Worm (Caenorhabditis elegans) whole organism, L1 larva: ENCODE data around the gene tsr-1.

ENCODE experiments used
- C04F5.9 ChIP-seq: sonication (generic microtip); optimal IDR thresholded peaks from 2 replicates; lab custom pipeline; 2016; ENCODE audit warnings: missing genetic modification characterization, missing compliant biosample characterization
- C16A3.4 ChIP-seq: fragments of 150-350 bp; optimal IDR thresholded peaks from 2 replicates; lab custom pipeline; 2014; ENCODE audit warnings: missing biosample characterization, missing genetic modification characterization
- C34B4.2 ChIP-seq: sonication (generic microtip); optimal IDR thresholded peaks from 2 replicates; lab custom pipeline; 2017; ENCODE audit warnings: mild to moderate bottlenecking, missing genetic modification characterization, missing compliant biosample characterization
- Y116A8C.19 ChIP-seq: sonication (generic microtip); optimal IDR thresholded peaks from 2 replicates; lab custom pipeline; 2016; ENCODE audit warnings: missing compliant biosample characterization, missing genetic modification characterization, borderline replicate concordance
- aha-1 ChIP-seq: fragments of 150-350 bp; optimal IDR thresholded peaks from 2 replicates; lab custom pipeline; 2014; ENCODE audit warnings: missing biosample characterization, missing genetic modification characterization
- blmp-1 ChIP-seq: fragments of 150-350 bp; optimal IDR thresholded peaks from 2 replicates; lab custom pipeline; 2014; ENCODE audit warnings: missing biosample characterization, missing genetic modification characterization
- ceh-8 ChIP-seq: fragments of 200-800 bp; sonication (Bioruptor generic); optimal IDR thresholded peaks from 2 replicates; lab custom pipeline; 2018; ENCODE audit warnings: mild to moderate bottlenecking, missing genetic modification characterization, moderate library complexity, missing compliant biosample characterization
- ceh-88 ChIP-seq: fragments of 200-800 bp; sonication (Bioruptor generic); IDR thresholded peaks from 2 replicates; pipeline ENCODE4 v1.3.6; 2022; ENCODE audit warnings: missing genetic modification characterization, missing compliant biosample characterization
- ceh-90 ChIP-seq: sonication (generic microtip); optimal IDR thresholded peaks from 2 replicates; lab custom pipeline; 2016; ENCODE audit warnings: missing genetic modification characterization, missing compliant biosample characterization
- ces-1 ChIP-seq: fragments of 150-350 bp; optimal IDR thresholded peaks from 2 replicates; lab custom pipeline; 2014; ENCODE audit warnings: missing biosample characterization, missing genetic modification reagents, missing genetic modification characterization
- dpl-1 ChIP-seq, 3 experiments: fragments of 150-350 bp in 2 of 3; sonication (generic microtip) in 1 of 3; optimal IDR thresholded peaks; 2 replicates each; lab custom pipeline; 2014 to 2017; ENCODE audit warnings: missing biosample characterization in 3 of 3, missing genetic modification characterization in 3 of 3, missing genetic modification reagents in 3 of 3
- efl-1 ChIP-seq, 4 experiments: fragments of 150-350 bp; optimal IDR thresholded peaks in 3 of 4; peaks in 1 of 4; 1 replicate in 1 of 4; 2 replicates in 3 of 4; lab custom pipeline; 2014; ENCODE audit warnings: missing biosample characterization in 2 of 4, missing genetic modification characterization in 2 of 4, missing genetic modification reagents in 2 of 4
- egl-13 ChIP-seq: sonication (generic microtip); optimal IDR thresholded peaks from 2 replicates; lab custom pipeline; 2016; ENCODE audit warnings: missing genotype, missing genetic modification reagents, missing genetic modification characterization, missing compliant biosample characterization
- elt-2 ChIP-seq: sonication (generic microtip); optimal IDR thresholded peaks from 2 replicates; lab custom pipeline; 2016; ENCODE audit warnings: missing genetic modification characterization, mild to moderate bottlenecking, inconsistent platforms, missing compliant biosample characterization, missing genetic modification reagents
- ets-5 ChIP-seq: fragments of 200-800 bp; sonication (Bioruptor generic); IDR thresholded peaks from 2 replicates; pipeline ENCODE4 v1.3.6; 2022; ENCODE audit warnings: missing genetic modification characterization, missing compliant biosample characterization
- fkh-10 ChIP-seq: sonication (generic microtip); optimal IDR thresholded peaks from 2 replicates; lab custom pipeline; 2017; ENCODE audit warnings: missing biosample characterization, missing genetic modification reagents, missing genetic modification characterization
- grh-1 ChIP-seq: fragments of 200-800 bp; sonication (Bioruptor generic); IDR thresholded peaks from 2 replicates; pipeline ENCODE4 v1.3.6; 2022; ENCODE audit warnings: missing genetic modification reagents, missing genetic modification characterization, missing compliant biosample characterization
- hlh-4 ChIP-seq: sonication (generic microtip); optimal IDR thresholded peaks from 2 replicates; lab custom pipeline; 2016; ENCODE audit warnings: mild to moderate bottlenecking, missing genetic modification characterization, missing compliant biosample characterization
- hpl-2 ChIP-seq: fragments of 150-350 bp; optimal IDR thresholded peaks from 2 replicates; lab custom pipeline; 2014; ENCODE audit warnings: missing biosample characterization, missing genetic modification reagents, missing genetic modification characterization
- irx-1 ChIP-seq: sonication (generic microtip); optimal IDR thresholded peaks from 2 replicates; lab custom pipeline; 2016; ENCODE audit warnings: missing genetic modification characterization, missing compliant biosample characterization
- lin-15B ChIP-seq: fragments of 150-350 bp; sonication (generic microtip); optimal IDR thresholded peaks from 3 replicates; lab custom pipeline; 2014; ENCODE audit warnings: missing biosample characterization, missing genetic modification characterization
- lin-35 ChIP-seq, 2 experiments: fragments of 150-350 bp; optimal IDR thresholded peaks; 2 replicates each; lab custom pipeline; 2014; ENCODE audit warnings: missing biosample characterization in 2 of 2, missing genetic modification characterization in 2 of 2, missing genetic modification reagents in 2 of 2
- lir-3 ChIP-seq: sonication (generic microtip); optimal IDR thresholded peaks from 2 replicates; lab custom pipeline; 2016; ENCODE audit warnings: mild to moderate bottlenecking, missing genetic modification characterization, moderate library complexity, missing compliant biosample characterization; ENCODE audit not compliant: poor library complexity
- lsy-2 ChIP-seq, 2 experiments: fragments of 150-350 bp; optimal IDR thresholded peaks; 2 replicates each; lab custom pipeline; 2014; ENCODE audit warnings: missing biosample characterization in 2 of 2, missing genetic modification characterization in 2 of 2
- mab-9 ChIP-seq: fragments of 200-800 bp; sonication (Bioruptor generic); IDR thresholded peaks from 2 replicates; pipeline ENCODE4 v1.3.6; 2022; ENCODE audit warnings: missing genetic modification reagents, missing genetic modification characterization, missing compliant biosample characterization
- mdl-1 ChIP-seq, 2 experiments: fragments of 150-350 bp; optimal IDR thresholded peaks; 2 replicates each; lab custom pipeline; 2014 to 2017; ENCODE audit warnings: missing biosample characterization in 2 of 2, missing genetic modification characterization in 2 of 2, inconsistent platforms in 1 of 2
- nhr-237 ChIP-seq: fragments of 150-350 bp; optimal IDR thresholded peaks from 2 replicates; lab custom pipeline; 2014; ENCODE audit warnings: missing biosample characterization, missing genetic modification characterization
- nhr-28 ChIP-seq: fragments of 150-350 bp; optimal IDR thresholded peaks from 2 replicates; lab custom pipeline; 2014; ENCODE audit warnings: missing biosample characterization, missing genetic modification characterization
- nhr-47 ChIP-seq: sonication (generic microtip); optimal IDR thresholded peaks from 2 replicates; lab custom pipeline; 2016; ENCODE audit warnings: mild to moderate bottlenecking, missing genetic modification characterization, moderate library complexity, missing compliant biosample characterization
- nhr-71 ChIP-seq: sonication (generic microtip); optimal IDR thresholded peaks from 2 replicates; lab custom pipeline; 2016; ENCODE audit warnings: mild to moderate bottlenecking, missing genetic modification characterization, moderate library complexity, missing compliant biosample characterization
- nhr-77 ChIP-seq: fragments of 150-350 bp; optimal IDR thresholded peaks from 2 replicates; lab custom pipeline; 2014; ENCODE audit warnings: missing biosample characterization, missing genetic modification characterization
- nhr-84 ChIP-seq: sonication (generic microtip); optimal IDR thresholded peaks from 2 replicates; lab custom pipeline; 2017; ENCODE audit warnings: missing biosample characterization, missing genetic modification characterization
- nhr-90 ChIP-seq: sonication (generic microtip); optimal IDR thresholded peaks from 2 replicates; lab custom pipeline; 2016; ENCODE audit warnings: mild to moderate bottlenecking, missing genetic modification characterization, missing compliant biosample characterization; ENCODE audit not compliant: poor library complexity
- pag-3 ChIP-seq: sonication (generic microtip); optimal IDR thresholded peaks from 2 replicates; lab custom pipeline; 2017; ENCODE audit warnings: missing genetic modification characterization, mild to moderate bottlenecking, missing compliant biosample characterization, antibody characterized with exemption, borderline replicate concordance; ENCODE audit not compliant: insufficient read depth
- pax-3 ChIP-seq: fragments of 200-800 bp; sonication (Bioruptor generic); optimal IDR thresholded peaks from 2 replicates; lab custom pipeline; 2018; ENCODE audit warnings: mild to moderate bottlenecking, missing genetic modification characterization, moderate library complexity, missing compliant biosample characterization
- pqm-1 ChIP-seq: sonication (generic microtip); optimal IDR thresholded peaks from 3 replicates; lab custom pipeline; 2017; ENCODE audit warnings: missing biosample characterization, missing genetic modification characterization
- rnt-1 ChIP-seq: sonication (generic microtip); optimal IDR thresholded peaks from 2 replicates; lab custom pipeline; 2016; ENCODE audit warnings: mild to moderate bottlenecking, missing genetic modification characterization, moderate library complexity, missing compliant biosample characterization
- skn-1 ChIP-seq: fragments of 150-350 bp; optimal IDR thresholded peaks from 2 replicates; lab custom pipeline; 2014; ENCODE audit warnings: missing biosample characterization, missing genetic modification characterization
- snu-23 ChIP-seq: sonication (generic microtip); optimal IDR thresholded peaks from 2 replicates; lab custom pipeline; 2016; ENCODE audit warnings: missing genetic modification characterization, missing compliant biosample characterization
- sox-4 ChIP-seq: sonication (generic microtip); optimal IDR thresholded peaks from 2 replicates; lab custom pipeline; 2016; ENCODE audit warnings: missing genetic modification characterization, missing compliant biosample characterization
- sptf-1 ChIP-seq: fragments of 150-350 bp; optimal IDR thresholded peaks from 2 replicates; lab custom pipeline; 2014; ENCODE audit warnings: missing biosample characterization, missing genetic modification characterization
- tbx-2 ChIP-seq: sonication (generic microtip); optimal IDR thresholded peaks from 2 replicates; lab custom pipeline; 2016; ENCODE audit warnings: missing genetic modification characterization, missing compliant biosample characterization
- unc-130 ChIP-seq: fragments of 150-350 bp; optimal IDR thresholded peaks from 2 replicates; lab custom pipeline; 2017; ENCODE audit warnings: missing biosample characterization, missing genetic modification characterization, inconsistent platforms
- unc-62 ChIP-seq: fragments of 150-350 bp; optimal IDR thresholded peaks from 2 replicates; lab custom pipeline; 2014; ENCODE audit warnings: missing biosample characterization, missing genetic modification reagents, missing genetic modification characterization
- xbp-1 ChIP-seq: sonication (generic microtip); optimal IDR thresholded peaks from 2 replicates; lab custom pipeline; 2016; ENCODE audit warnings: missing genetic modification characterization, missing compliant biosample characterization

tsr-1 gene

ce11 chrII:2446727-2447126, 26.4 kb downstream of the tsr-1 start:
- TF ChIP-seq nhr-84 (tag; lab: Kevin White, UChicago) (no peak), ets-5 (GFP tag; lab: Robert Waterston, UW) (no peak), efl-1 (optimal IDR thresholded peaks at IDR 0.05; lab: Kevin White, UChicago) (no peak), efl-1 (GFP tag; optimal IDR thresholded peaks at IDR 0.05 in 1 of 2; lab: Kevin White, UChicago) (peak in 1 of 2 experiments; percentile 11), irx-1 (tag; lab: Kevin White, UChicago) (no peak), blmp-1 (tag; lab: Kevin White, UChicago) (no peak), lin-15B (no peak), snu-23 (GFP tag; lab: Kevin White, UChicago) (no peak)
- TF ChIP-seq, all 84 proteins: peak for 1

- no peak for TF ChIP-seq unc-130
- no peak for TF ChIP-seq pqm-1
- no peak for TF ChIP-seq mdl-1 (tag; optimal IDR thresholded peaks at IDR 0.05; lab: Kevin White, UChicago)
- TF ChIP-seq egl-13 (tag; lab: Kevin White, UChicago): no peak
- no peak for TF ChIP-seq nhr-28 (tag; lab: Kevin White, UChicago)
- no peak for TF ChIP-seq efl-1 (optimal IDR thresholded peaks at IDR 0.05; lab: Kevin White, UChicago)
- TF ChIP-seq efl-1 (GFP tag; optimal IDR thresholded peaks at IDR 0.05 in 1 of 2; lab: Kevin White, UChicago): peak in 1 of 2 experiments; percentile 7
Observed at ce11 chrII:2445164-2445563, 28.0 kb downstream of the tsr-1 start.

- TF ChIP-seq irx-1 (tag; lab: Kevin White, UChicago): no peak
- TF ChIP-seq mdl-1 (tag; optimal IDR thresholded peaks at IDR 0.05; lab: Kevin White, UChicago): no peak
- no peak for TF ChIP-seq grh-1 (GFP tag; lab: Robert Waterston, UW)
- no peak for TF ChIP-seq elt-2 (tag; lab: Kevin White, UChicago)
- no peak for TF ChIP-seq C04F5.9
- no peak for TF ChIP-seq sox-4
- TF ChIP-seq ceh-8 (GFP tag; lab: Kevin White, UChicago): no peak
Observed at ce11 chrII:2442979-2443378, 30.2 kb downstream of the tsr-1 start, which contains the start of gene vab-19. Gene vab-19, plus strand, starts transcription at chrII:2443279.

- TF ChIP-seq mab-9 (GFP tag; lab: Robert Waterston, UW) (no peak), xbp-1 (tag; lab: Kevin White, UChicago) (no peak), unc-62 (no peak), fkh-10 (GFP tag; lab: Kevin White, UChicago) (no peak), ets-5 (GFP tag; lab: Robert Waterston, UW) (no peak), lsy-2 (tag; optimal IDR thresholded peaks at IDR 0.05; lab: Kevin White, UChicago) (peak in 1 of 2 experiments; percentile 15), dpl-1 (GFP tag; optimal IDR thresholded peaks at IDR 0.05; lab: Kevin White, UChicago) (peak in 2 of 3 experiments; percentile 20 to 21), ceh-90 (tag; lab: Kevin White, UChicago) (no peak), nhr-84 (tag; lab: Kevin White, UChicago) (no peak), C34B4.2 (tag; lab: Kevin White, UChicago) (no peak), Y116A8C.19 (tag; lab: Kevin White, UChicago) (no peak), ceh-88 (GFP tag; lab: Robert Waterston, UW) (no peak), tbx-2 (tag; lab: Kevin White, UChicago) (peak; percentile 19), unc-130 (no peak), nhr-47 (tag; lab: Kevin White, UChicago) (no peak), lir-3 (tag; lab: Kevin White, UChicago) (no peak), lin-35 (GFP tag; optimal IDR thresholded peaks at IDR 0.05; lab: Kevin White, UChicago) (peak in 1 of 2 experiments; percentile 53), lin-15B (no peak), pag-3 (tag; lab: Kevin White, UChicago) (no peak), nhr-90 (tag; lab: Kevin White, UChicago) (no peak), C16A3.4 (tag; lab: Kevin White, UChicago) (no peak), hpl-2 (GFP tag; lab: Kevin White, UChicago) (no peak), nhr-71 (tag; lab: Kevin White, UChicago) (peak; percentile 37), efl-1 (optimal IDR thresholded peaks at IDR 0.05; lab: Kevin White, UChicago) (peak in 1 of 2 experiments; percentile 20), efl-1 (GFP tag; optimal IDR thresholded peaks at IDR 0.05 in 1 of 2; lab: Kevin White, UChicago) (peak in 1 of 2 experiments; percentile 92), rnt-1 (tag; lab: Kevin White, UChicago) (no peak), nhr-237 (tag; lab: Kevin White, UChicago) (no peak), blmp-1 (tag; lab: Kevin White, UChicago) (peak; percentile 75), ces-1 (no peak), nhr-77 (tag; lab: Kevin White, UChicago) (no peak), irx-1 (tag; lab: Kevin White, UChicago) (no peak), aha-1 (no peak), hlh-4 (no peak), skn-1 (tag; lab: Kevin White, UChicago) (no peak), sptf-1 (tag; lab: Kevin White, UChicago) (no peak), pax-3 (tag; lab: Kevin White, UChicago) (no peak)
Observed at ce11 chrII:2442243-2442642, 30.9 kb downstream of the tsr-1 start.
